Fruit fly (Drosophila melanogaster) whole organism, embryonic: ENCODE data around the gene CG46458.

ENCODE experiments used
- CG11504 ChIP-seq: fragments of 200-800 bp; sonication (Bioruptor generic); optimal IDR thresholded peaks from 3 replicates; lab custom pipeline; 2019; ENCODE audit warnings: missing biosample characterization, mild to moderate bottlenecking, missing genetic modification characterization, moderate library complexity
- CG15514 ChIP-seq: fragments of 200-800 bp; sonication (Bioruptor generic); optimal IDR thresholded peaks from 3 replicates; lab custom pipeline; 2017; ENCODE audit warnings: missing biosample characterization, missing genetic modification characterization, mild to moderate bottlenecking, moderate library complexity, missing genetic modification reagents
- CG16815 ChIP-seq: fragments of 200-800 bp; sonication (Bioruptor generic); optimal IDR thresholded peaks from 3 replicates; lab custom pipeline; 2017; ENCODE audit warnings: missing biosample characterization, mild to moderate bottlenecking, missing genetic modification characterization
- CG3163 ChIP-seq: fragments of 200-800 bp; sonication (Bioruptor generic); optimal IDR thresholded peaks from 3 replicates; lab custom pipeline; 2016; ENCODE audit warnings: missing biosample characterization, missing genetic modification characterization
- CG32772 ChIP-seq: fragments of 200-800 bp; sonication (Bioruptor generic); IDR thresholded peaks from 2 replicates; pipeline ENCODE4 v1.3.6; 2022; ENCODE audit warnings: missing biosample characterization, missing genetic modification characterization
- CG4820 ChIP-seq: fragments of 200-800 bp; sonication (Bioruptor generic); optimal IDR thresholded peaks from 3 replicates; lab custom pipeline; 2016; ENCODE audit warnings: missing biosample characterization, missing genetic modification characterization
- CG6689 ChIP-seq: fragments of 200-800 bp; sonication (Bioruptor generic); IDR thresholded peaks from 2 replicates; pipeline ENCODE4 v1.3.6; 2022; ENCODE audit warnings: missing biosample characterization, missing genetic modification characterization
- CG7357 ChIP-seq: fragments of 200-800 bp; sonication (Bioruptor generic); IDR thresholded peaks from 3 replicates; pipeline ENCODE4 v1.3.6; 2022; ENCODE audit warnings: missing biosample characterization, missing genetic modification characterization
- CG7745 ChIP-seq: fragments of 200-800 bp; sonication (Bioruptor generic); optimal IDR thresholded peaks from 2 replicates; lab custom pipeline; 2018; ENCODE audit warnings: missing biosample characterization, mild to moderate bottlenecking, missing genetic modification characterization, moderate library complexity
- CG8924 ChIP-seq: fragments of 200-800 bp; optimal IDR thresholded peaks from 3 replicates; lab custom pipeline; 2019; ENCODE audit warnings: missing biosample characterization, mild to moderate bottlenecking, missing genetic modification characterization, moderate library complexity
- CG9609 ChIP-seq: fragments of 200-800 bp; sonication (Bioruptor generic); optimal IDR thresholded peaks from 3 replicates; lab custom pipeline; 2016; ENCODE audit warnings: missing biosample characterization, missing genetic modification characterization
- D19B ChIP-seq: fragments of 200-800 bp; sonication (Bioruptor generic); optimal IDR thresholded peaks from 2 replicates; lab custom pipeline; 2017; ENCODE audit warnings: missing biosample characterization, mild to moderate bottlenecking, missing genetic modification characterization
- ERR ChIP-seq: fragments of 200-800 bp; sonication (Bioruptor generic); optimal IDR thresholded peaks from 2 replicates; lab custom pipeline; 2016; ENCODE audit warnings: missing biosample characterization, missing genetic modification characterization
- Ets97D ChIP-seq: fragments of 200-800 bp; sonication (Bioruptor generic); optimal IDR thresholded peaks from 3 replicates; lab custom pipeline; 2016; ENCODE audit warnings: missing biosample characterization, missing genetic modification characterization
- Hmx ChIP-seq: fragments of 200-800 bp; sonication (Bioruptor generic); optimal IDR thresholded peaks from 2 replicates; lab custom pipeline; 2016; ENCODE audit warnings: missing biosample characterization, missing genetic modification characterization
- Jarid2 ChIP-seq: fragments of 200-800 bp; sonication (Bioruptor generic); optimal IDR thresholded peaks from 3 replicates; lab custom pipeline; 2017; ENCODE audit warnings: mild to moderate bottlenecking, missing biosample characterization, missing genetic modification reagents, missing genetic modification characterization
- Nf-YB ChIP-seq: fragments of 200-800 bp; sonication (Bioruptor generic); optimal IDR thresholded peaks from 3 replicates; lab custom pipeline; 2019; ENCODE audit warnings: missing biosample characterization, mild to moderate bottlenecking, missing genetic modification characterization, moderate library complexity
- Nf-YC ChIP-seq: fragments of 200-800 bp; optimal IDR thresholded peaks from 3 replicates; lab custom pipeline; 2019; ENCODE audit warnings: missing biosample characterization, mild to moderate bottlenecking, missing genetic modification characterization, moderate library complexity
- Ptx1 ChIP-seq: fragments of 200-800 bp; sonication (Bioruptor generic); IDR thresholded peaks from 2 replicates; pipeline ENCODE4 v1.3.6; 2022; ENCODE audit warnings: missing biosample characterization, missing genetic modification characterization
- Six4 ChIP-seq: fragments of 200-800 bp; sonication (Bioruptor generic); optimal IDR thresholded peaks from 2 replicates; lab custom pipeline; 2016; ENCODE audit warnings: missing biosample characterization, missing genetic modification characterization
- Trl ChIP-seq, 3 experiments: fragments of >200 bp in 2 of 3; fragments of 200-800 bp in 1 of 3; sonication (Bioruptor generic) in 1 of 3; optimal IDR thresholded peaks; 2 replicates in 1 of 3; 3 replicates in 2 of 3; lab custom pipeline; 2016 to 2017; ENCODE audit warnings: missing biosample characterization in 1 of 3, missing genetic modification characterization in 1 of 3
- Xbp1 ChIP-seq: fragments of 200-800 bp; sonication (Bioruptor generic); optimal IDR thresholded peaks from 3 replicates; lab custom pipeline; 2016; ENCODE audit warnings: missing biosample characterization, mild to moderate bottlenecking, missing genetic modification characterization
- abd-A ChIP-seq: fragments of 200-800 bp; sonication (Bioruptor generic); optimal IDR thresholded peaks from 3 replicates; lab custom pipeline; 2019; ENCODE audit warnings: missing biosample characterization, mild to moderate bottlenecking, missing genetic modification characterization, moderate library complexity
- ash1 ChIP-seq: fragments of 200-800 bp; sonication (Bioruptor generic); optimal IDR thresholded peaks from 2 replicates; lab custom pipeline; 2018; ENCODE audit warnings: missing biosample characterization, mild to moderate bottlenecking, missing genetic modification characterization
- cad ChIP-seq: fragments of >200 bp; optimal IDR thresholded peaks from 2 replicates; lab custom pipeline; 2017; ENCODE audit warnings: missing biosample characterization, missing genetic modification characterization
- caup ChIP-seq: fragments of 200-800 bp; sonication (Bioruptor generic); optimal IDR thresholded peaks from 3 replicates; lab custom pipeline; 2017; ENCODE audit warnings: missing biosample characterization, mild to moderate bottlenecking, missing genetic modification characterization, moderate library complexity; ENCODE audit not compliant: severe bottlenecking
- cg ChIP-seq: fragments of 200-800 bp; sonication (Bioruptor generic); optimal IDR thresholded peaks from 3 replicates; lab custom pipeline; 2019; ENCODE audit warnings: missing biosample characterization, mild to moderate bottlenecking, missing genetic modification characterization, moderate library complexity
- chif ChIP-seq, 2 experiments: fragments of 200-800 bp; sonication (Bioruptor generic); optimal IDR thresholded peaks; 3 replicates each; lab custom pipeline; 2016; ENCODE audit warnings: missing biosample characterization in 2 of 2, missing genetic modification characterization in 2 of 2
- chm ChIP-seq: fragments of 200-800 bp; sonication (Bioruptor generic); IDR thresholded peaks from 2 replicates; pipeline ENCODE4 v1.3.6; 2022; ENCODE audit warnings: missing biosample characterization, missing genetic modification characterization
- ci ChIP-seq: fragments of 200-800 bp; sonication (Bioruptor generic); IDR thresholded peaks from 3 replicates; pipeline ENCODE4 v1.3.6; 2022; ENCODE audit warnings: missing biosample characterization, missing genetic modification characterization
- crp ChIP-seq, 2 experiments: fragments of 200-800 bp; sonication (Bioruptor generic); optimal IDR thresholded peaks; 2 replicates in 1 of 2; 3 replicates in 1 of 2; lab custom pipeline; 2017; ENCODE audit warnings: missing biosample characterization in 2 of 2, missing genetic modification characterization in 2 of 2, mild to moderate bottlenecking in 1 of 2, moderate library complexity in 1 of 2
- gt ChIP-seq: fragments of 200-800 bp; sonication (Bioruptor generic); IDR thresholded peaks from 2 replicates; pipeline ENCODE4 v1.3.6; 2022; ENCODE audit warnings: missing biosample characterization, missing genetic modification characterization
- hkb ChIP-seq, 2 experiments: fragments of 200-800 bp in 1 of 2; fragments of >200 bp in 1 of 2; sonication (Bioruptor generic) in 1 of 2; IDR thresholded peaks in 1 of 2; optimal IDR thresholded peaks in 1 of 2; 2 replicates each; pipeline versions ENCODE4 v1.3.6 to Lab custom; 2017 to 2022; ENCODE audit warnings: missing biosample characterization in 1 of 2, missing genetic modification characterization in 1 of 2
- jigr1 ChIP-seq: fragments of 200-800 bp; sonication (Bioruptor generic); IDR thresholded peaks from 3 replicates; pipeline ENCODE4 v1.3.6; 2022; ENCODE audit warnings: missing biosample characterization, missing genetic modification characterization
- org-1 ChIP-seq: fragments of 200-800 bp; sonication (Bioruptor generic); optimal IDR thresholded peaks from 2 replicates; lab custom pipeline; 2017; ENCODE audit warnings: missing biosample characterization, missing genetic modification characterization
- phol ChIP-seq: fragments of 200-800 bp; sonication (Bioruptor generic); optimal IDR thresholded peaks from 3 replicates; lab custom pipeline; 2018; ENCODE audit warnings: missing biosample characterization, mild to moderate bottlenecking, missing genetic modification characterization, moderate library complexity
- pros ChIP-seq: fragments of 200-800 bp; sonication (Bioruptor generic); optimal IDR thresholded peaks from 3 replicates; lab custom pipeline; 2019; ENCODE audit warnings: missing biosample characterization, mild to moderate bottlenecking, missing genetic modification characterization, moderate library complexity
- seq ChIP-seq: fragments of 200-800 bp; sonication (Bioruptor generic); IDR thresholded peaks from 2 replicates; pipeline ENCODE4 v1.3.6; 2022; ENCODE audit warnings: missing biosample characterization, missing genetic modification characterization
- slbo ChIP-seq: fragments of 200-800 bp; sonication (Bioruptor generic); IDR thresholded peaks from 2 replicates; pipeline ENCODE4 v1.3.6; 2022; ENCODE audit warnings: missing biosample characterization, missing genetic modification characterization
- sob ChIP-seq: fragments of 200-800 bp; sonication (Bioruptor generic); IDR thresholded peaks from 2 replicates; pipeline ENCODE4 v1.3.6; 2022; ENCODE audit warnings: missing biosample characterization, missing genetic modification characterization
- unc-4 ChIP-seq: fragments of 200-800 bp; sonication (Bioruptor generic); IDR thresholded peaks from 2 replicates; pipeline ENCODE4 v1.3.6; 2022; ENCODE audit warnings: missing biosample characterization, missing genetic modification characterization; ENCODE audit not compliant: partially characterized antibody
- yki ChIP-seq: fragments of >200 bp; optimal IDR thresholded peaks from 3 replicates; lab custom pipeline; 2018

CG46458 gene

DNA sequence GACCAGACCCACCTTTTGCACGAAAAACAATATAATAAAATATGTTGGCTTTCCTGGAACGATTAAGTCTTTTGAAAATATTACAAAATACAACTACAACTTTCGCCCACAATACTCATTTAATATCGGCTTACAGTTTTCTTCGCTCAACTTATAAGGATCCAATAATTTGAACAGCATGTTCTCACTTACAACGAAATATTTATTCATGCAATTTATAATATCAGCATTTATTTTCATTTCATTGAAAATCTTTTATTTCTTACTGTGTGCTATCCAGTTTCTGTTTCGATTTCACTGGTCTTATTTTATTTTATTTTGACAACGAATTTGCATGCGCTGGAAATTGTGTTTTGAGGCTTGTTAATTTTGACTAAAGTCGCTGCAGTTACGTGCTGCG is 10.3 kb upstream of the CG46458 start:
- TF ChIP-seq CG7745 (no peak), caup (GFP tag; lab: Kevin White, UChicago) (no peak), D19B (GFP tag; lab: Kevin White, UChicago) (no peak), CG6689 (GFP tag; lab: Robert Waterston, UW) (no peak), gt (GFP tag; lab: Robert Waterston, UW) (no peak), jigr1 (no peak), hkb (optimal IDR thresholded peaks at IDR 0.05; lab: Kevin White, UChicago) (no peak), hkb (GFP tag; IDR thresholded peaks at IDR 0.05; lab: Robert Waterston, UW) (no peak), CG9609 (GFP tag; lab: Kevin White, UChicago) (no peak), CG32772 (GFP tag; lab: Robert Waterston, UW) (no peak), Hmx (GFP tag; lab: Kevin White, UChicago) (no peak), org-1 (no peak), sob (GFP tag; lab: Robert Waterston, UW) (no peak), slbo (GFP tag; lab: Robert Waterston, UW) (no peak), Six4 (GFP tag; lab: Kevin White, UChicago) (no peak), crp (GFP tag; optimal IDR thresholded peaks at IDR 0.05; lab: Kevin White, UChicago) (no peak), ERR (GFP tag; lab: Kevin White, UChicago) (no peak), Ptx1 (GFP tag; lab: Robert Waterston, UW) (no peak), CG4820 (GFP tag; lab: Kevin White, UChicago) (no peak)

DNA sequence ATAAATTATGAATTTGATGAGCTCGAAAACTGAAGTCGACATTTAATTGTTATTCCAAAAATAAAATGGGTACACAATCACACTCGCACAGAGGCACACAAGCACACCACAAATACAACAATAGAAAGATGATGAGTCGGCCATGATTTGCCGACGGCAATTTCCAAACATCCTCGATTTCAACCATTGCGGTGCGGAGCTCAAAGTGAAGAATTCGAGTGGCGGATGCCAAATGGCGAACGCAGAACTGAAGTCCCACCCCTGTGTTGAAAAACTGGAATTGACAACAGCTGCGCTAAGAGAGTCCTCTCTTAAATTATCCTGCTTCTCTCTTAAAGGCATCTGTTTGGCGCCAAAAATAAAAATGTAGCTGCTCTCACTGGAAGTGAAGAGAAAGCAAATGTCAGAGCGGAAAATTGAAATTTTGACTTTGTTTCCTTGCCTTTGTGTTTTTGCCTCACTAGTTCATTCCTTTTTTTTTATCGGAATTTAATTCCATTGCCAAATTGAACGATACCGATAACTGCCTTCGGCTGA is 8.5 kb upstream of the CG46458 start:
- peak; percentile 36 for TF ChIP-seq CG8924 (tag; lab: Kevin White, UChicago)
- no peak for TF ChIP-seq chif (GFP tag; optimal IDR thresholded peaks at IDR 0.05; lab: Kevin White, UChicago)
- peak; percentile 35 for TF ChIP-seq abd-A (tag; lab: Kevin White, UChicago)
- TF ChIP-seq Nf-YB: peak; percentile 93
- peak; percentile 2 for TF ChIP-seq yki (lab: Kevin White, UChicago)
- no peak for TF ChIP-seq CG7357
- peak; percentile 29 for TF ChIP-seq phol (tag; lab: Kevin White, UChicago)
- peak; percentile 23 for TF ChIP-seq cad (GFP tag; lab: Kevin White, UChicago)
- TF ChIP-seq chm (GFP tag; lab: Robert Waterston, UW): peak; percentile 46; the same call in 1 of the 2 replicates
- TF ChIP-seq seq: peak; percentile 65; the same call in 1 of the 2 replicates
- TF ChIP-seq ash1 (GFP tag; lab: Kevin White, UChicago): peak; percentile 87
- no peak for TF ChIP-seq unc-4 (GFP tag; lab: Robert Waterston, UW)
- TF ChIP-seq ci: no peak
- TF ChIP-seq Trl (optimal IDR thresholded peaks at IDR 0.05; lab: Kevin White, UChicago): peak; percentile 55 to 85
- TF ChIP-seq Trl (GFP tag; optimal IDR thresholded peaks at IDR 0.05; lab: Kevin White, UChicago): no peak
- TF ChIP-seq CG15514: peak; percentile 78
- TF ChIP-seq CG16815 (GFP tag; lab: Kevin White, UChicago): no peak
- no peak for TF ChIP-seq Ets97D (GFP tag; lab: Kevin White, UChicago)
- no peak for TF ChIP-seq Xbp1 (GFP tag; lab: Kevin White, UChicago)
- peak; percentile 87 for TF ChIP-seq Nf-YC (tag; lab: Kevin White, UChicago)
- TF ChIP-seq Jarid2: peak; percentile 49
- peak; percentile 29 for TF ChIP-seq pros (GFP tag; lab: Kevin White, UChicago)
- peak; percentile 31 for TF ChIP-seq CG11504 (tag; lab: Kevin White, UChicago)
- peak; percentile 96 for TF ChIP-seq CG3163 (GFP tag; lab: Kevin White, UChicago)
- peak; percentile 63 for TF ChIP-seq cg (GFP tag; lab: Kevin White, UChicago)
